Worm (Caenorhabditis elegans): ENCODE data around the gene tag-322.

The tag-322 gene

ce11 chrIV:7790151-7790691 lies 4.9 kb upstream of the tag-322 start:
- no peak for TF ChIP-seq elt-2 (tag; optimal IDR thresholded peaks at IDR 0.05)
- TF ChIP-seq egl-13 (tag; optimal IDR thresholded peaks at IDR 0.05): no peak
- TF ChIP-seq nhr-90 (tag; optimal IDR thresholded peaks at IDR 0.05; ENCODE audit: poor library complexity): no peak
- no peak for TF ChIP-seq efl-1 (optimal IDR thresholded peaks at IDR 0.05)
- TF ChIP-seq efl-1 (GFP tag; optimal IDR thresholded peaks at IDR 0.05 in 1 of 2): peak in 1 of 2 experiments; percentile 72
- no peak for TF ChIP-seq zip-4 (GFP tag; optimal IDR thresholded peaks at IDR 0.05)
- TF ChIP-seq C34B4.2 (tag; optimal IDR thresholded peaks at IDR 0.05): no peak
- no peak for TF ChIP-seq lin-39 (tag; optimal IDR thresholded peaks at IDR 0.05)

DNA sequence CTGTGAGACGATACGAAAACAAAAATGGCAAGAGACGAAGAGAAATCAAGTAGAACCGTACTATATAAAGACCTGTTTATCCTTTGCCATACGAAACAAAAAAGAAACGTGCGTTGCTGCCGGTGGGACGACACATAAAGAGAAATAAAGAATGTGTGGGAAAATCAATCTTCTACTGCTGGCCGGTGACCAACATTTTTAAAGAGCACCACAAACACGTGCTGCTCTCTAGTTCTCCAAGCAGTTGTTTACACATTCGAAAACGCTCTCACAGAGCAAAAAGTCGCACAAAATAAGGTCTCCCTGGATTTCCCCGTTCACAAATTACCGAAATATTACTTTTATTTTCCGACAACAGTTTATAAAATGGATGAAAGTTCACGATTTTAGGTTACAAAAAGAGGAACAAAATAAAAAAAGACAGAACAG lies 4.2 kb upstream of the tag-322 start, which contains the start of gene imp-3:
Gene imp-3, minus strand, starts transcription at position 93 of the 429 bp plus-strand sequence.
- TF ChIP-seq isw-1 (GFP tag; IDR thresholded peaks at IDR 0.05) (no peak), mdl-1 (tag; optimal IDR thresholded peaks at IDR 0.05) (peak in 1 of 2 experiments; percentile 78), aly-2 (tag; optimal IDR thresholded peaks at IDR 0.05) (peak; percentile 16), nhr-28 (tag; optimal IDR thresholded peaks at IDR 0.05) (no peak), aha-1 (tag; optimal IDR thresholded peaks at IDR 0.05) (no peak), fkh-10 (GFP tag; optimal IDR thresholded peaks at IDR 0.05) (no peak), fkh-4 (tag; optimal IDR thresholded peaks at IDR 0.05; ENCODE audit: borderline replicate concordance) (no peak), grh-1 (GFP tag; IDR thresholded peaks at IDR 0.05) (0 out of 2 replicates have a peak, but pooled peaks have one; percentile 25), elt-2 (tag; optimal IDR thresholded peaks at IDR 0.05) (peak; percentile 6), nhr-85 (tag) (peak; percentile 40), dpl-1 (GFP tag; optimal IDR thresholded peaks at IDR 0.05) (peak in 2 of 3 experiments; percentile 31 to 41), nhr-47 (tag; optimal IDR thresholded peaks at IDR 0.05) (peak; percentile 66), nhr-11 (tag; optimal IDR thresholded peaks at IDR 0.05) (no peak), lin-35 (GFP tag; optimal IDR thresholded peaks at IDR 0.05) (peak; percentile 13 to 62), irx-1 (tag; optimal IDR thresholded peaks at IDR 0.05) (peak; percentile 18), sox-4 (tag; optimal IDR thresholded peaks at IDR 0.05) (no peak), unc-62 (GFP tag; optimal IDR thresholded peaks at IDR 0.05) (no peak), C04F5.9 (tag; optimal IDR thresholded peaks at IDR 0.05) (no peak), mef-2 (tag; optimal IDR thresholded peaks at IDR 0.05) (no peak), blmp-1 (tag; optimal IDR thresholded peaks at IDR 0.05) (peak; percentile 21), hpl-2 (GFP tag; optimal IDR thresholded peaks at IDR 0.05) (no peak), nhr-19 (GFP tag; conservative IDR thresholded peaks at IDR 0.05) (0 out of 2 replicates have a peak, but pooled peaks have one; percentile 11), snu-23 (GFP tag; optimal IDR thresholded peaks at IDR 0.05) (peak; percentile 57), tbx-2 (tag; optimal IDR thresholded peaks at IDR 0.05) (peak; percentile 37), mep-1 (tag; optimal IDR thresholded peaks at IDR 0.05) (no peak), skn-1 (tag; optimal IDR thresholded peaks at IDR 0.05) (no peak), nhr-76 (tag; optimal IDR thresholded peaks at IDR 0.05) (no peak), nhr-90 (tag; optimal IDR thresholded peaks at IDR 0.05; ENCODE audit: poor library complexity) (peak; percentile 58), unc-30 (tag; optimal IDR thresholded peaks at IDR 0.05) (no peak), unc-86 (tag; optimal IDR thresholded peaks at IDR 0.05) (no peak), sptf-1 (tag; optimal IDR thresholded peaks at IDR 0.05) (no peak), ceh-63 (GFP tag; optimal IDR thresholded peaks at IDR 0.05) (no peak), alr-1 (tag; optimal IDR thresholded peaks at IDR 0.05; ENCODE audit: borderline replicate concordance) (no peak), fos-1 (tag; optimal IDR thresholded peaks at IDR 0.05) (no peak), nhr-20 (tag; optimal IDR thresholded peaks at IDR 0.05) (peak; percentile 46), vab-15 (tag; optimal IDR thresholded peaks at IDR 0.05) (no peak), lin-14 (GFP tag; optimal IDR thresholded peaks at IDR 0.05) (peak; percentile 71), lin-15B (tag; optimal IDR thresholded peaks at IDR 0.05) (no peak), ceh-88 (GFP tag; IDR thresholded peaks at IDR 0.05) (0 out of 2 replicates have a peak, but pooled peaks have one; percentile 11), C16A3.4 (tag; optimal IDR thresholded peaks at IDR 0.05) (no peak), ceh-90 (tag; optimal IDR thresholded peaks at IDR 0.05) (no peak), lin-39 (tag; optimal IDR thresholded peaks at IDR 0.05) (no peak), elt-3 (tag; optimal IDR thresholded peaks at IDR 0.05) (peak in 3 of 6 experiments; percentile 12 to 56 (median 15)), swsn-7 (tag; optimal IDR thresholded peaks at IDR 0.05) (no peak), nhr-77 (tag; optimal IDR thresholded peaks at IDR 0.05) (no peak), zip-4 (GFP tag; optimal IDR thresholded peaks at IDR 0.05) (no peak), nhr-71 (tag; optimal IDR thresholded peaks at IDR 0.05) (peak; percentile 65)
